Fruit fly (Drosophila melanogaster): ENCODE results near the gene CG46394.
A peak's percentile ranks its signal among the peaks of the same experiment; 100 is the strongest.

- TF ChIP-seq CG1620 (GFP tag; optimal IDR thresholded peaks at IDR 0.05), result peak; percentile 82
- TF ChIP-seq Clk (GFP tag; optimal IDR thresholded peaks at IDR 0.05), result peak; percentile 86
- TF ChIP-seq Hr96 (GFP tag; optimal IDR thresholded peaks at IDR 0.05), result peak; percentile 78
- TF ChIP-seq CG7045 (GFP tag; optimal IDR thresholded peaks at IDR 0.05), result peak; percentile 95
- TF ChIP-seq toe (GFP tag; optimal IDR thresholded peaks at IDR 0.05), result peak; percentile 88
- TF ChIP-seq bab1 (GFP tag; optimal IDR thresholded peaks at IDR 0.05), result peak; percentile 97
- TF ChIP-seq tj (GFP tag; optimal IDR thresholded peaks at IDR 0.05), result peak; percentile 76
- TF ChIP-seq kay (GFP tag; ENCODE audit: borderline replicate concordance), result peak; percentile 96
- peak; percentile 94 for TF ChIP-seq CG7101 (tag; optimal IDR thresholded peaks at IDR 0.05)
- peak; percentile 84 for TF ChIP-seq Crg-1 (GFP tag; optimal IDR thresholded peaks at IDR 0.05)
- TF ChIP-seq CG5204 (GFP tag; optimal IDR thresholded peaks at IDR 0.05), result peak; percentile 92
Measured at dm6 chr3L:11561946-11562760, 38.0 kb upstream of the CG46394 start, which contains the start of the genes CG7394 and Mob2.

Data from whole organism, adult.